Worm (Caenorhabditis elegans) whole organism, young adult: ENCODE data around the gene unc-58.

ENCODE experiments used
- B0261.1 ChIP-seq: sonication (generic microtip); optimal IDR thresholded peaks from 2 replicates; lab custom pipeline; 2016; ENCODE audit warnings: mild to moderate bottlenecking, missing genetic modification characterization, moderate library complexity, missing compliant biosample characterization
- C06A6.2 ChIP-seq: fragments of 200-800 bp; sonication (Bioruptor generic); conservative IDR thresholded peaks from 2 replicates; pipeline ENCODE4 v1.3.6; 2022; ENCODE audit warnings: missing genetic modification characterization, missing compliant biosample characterization
- C17E4.6 ChIP-seq: fragments of 200-800 bp; sonication (Bioruptor generic); IDR thresholded peaks from 2 replicates; pipeline ENCODE4 v1.3.6; 2022; ENCODE audit warnings: missing genetic modification reagents, missing genetic modification characterization, missing compliant biosample characterization
- F22D6.2 ChIP-seq: sonication (generic microtip); optimal IDR thresholded peaks from 2 replicates; lab custom pipeline; 2016; ENCODE audit warnings: mild to moderate bottlenecking, missing genetic modification characterization, missing compliant biosample characterization
- F37B4.10 ChIP-seq: fragments of 200-800 bp; sonication (Bioruptor generic); IDR thresholded peaks from 2 replicates; pipeline ENCODE4 v1.3.6; 2022; ENCODE audit warnings: missing genetic modification characterization, missing compliant biosample characterization
- F49E8.2 ChIP-seq: sonication (generic microtip); optimal IDR thresholded peaks from 3 replicates; lab custom pipeline; 2017; ENCODE audit warnings: missing genetic modification characterization, mild to moderate bottlenecking, missing compliant biosample characterization, antibody characterized with exemption, moderate library complexity; ENCODE audit not compliant: insufficient read depth
- F52B5.7 ChIP-seq: sonication (generic microtip); optimal IDR thresholded peaks from 2 replicates; lab custom pipeline; 2016; ENCODE audit warnings: mild to moderate bottlenecking, missing genetic modification characterization, missing compliant biosample characterization
- F55B11.4 ChIP-seq: sonication (generic microtip); optimal IDR thresholded peaks from 2 replicates; lab custom pipeline; 2016; ENCODE audit warnings: missing compliant biosample characterization, missing genetic modification characterization, borderline replicate concordance; ENCODE audit not compliant: insufficient read depth
- K11D2.4 ChIP-seq: fragments of 200-800 bp; sonication (Bioruptor generic); IDR thresholded peaks from 2 replicates; pipeline ENCODE4 v1.3.6; 2022; ENCODE audit warnings: missing genetic modification reagents, missing genetic modification characterization, missing compliant biosample characterization
- K12H6.12 ChIP-seq: fragments of 200-800 bp; sonication (Bioruptor generic); optimal IDR thresholded peaks from 2 replicates; lab custom pipeline; 2018; ENCODE audit warnings: mild to moderate bottlenecking, missing genetic modification characterization, missing compliant biosample characterization
- Y56A3A.18 ChIP-seq: fragments of 200-800 bp; sonication (Bioruptor generic); IDR thresholded peaks from 2 replicates; pipeline ENCODE4 v1.3.6; 2022; ENCODE audit warnings: missing genetic modification reagents, missing genetic modification characterization, missing compliant biosample characterization
- Y95B8A.8 ChIP-seq: fragments of 200-800 bp; sonication (Bioruptor generic); IDR thresholded peaks from 2 replicates; pipeline ENCODE4 v1.3.6; 2022; ENCODE audit warnings: missing genetic modification reagents, missing genetic modification characterization, missing compliant biosample characterization
- ZK185.1 ChIP-seq: sonication (generic microtip); optimal IDR thresholded peaks from 2 replicates; lab custom pipeline; 2016; ENCODE audit warnings: mild to moderate bottlenecking, missing genetic modification characterization, missing compliant biosample characterization; ENCODE audit not compliant: poor library complexity, severe bottlenecking
- atf-7 ChIP-seq: sonication (generic microtip); optimal IDR thresholded peaks from 2 replicates; lab custom pipeline; 2017; ENCODE audit warnings: mild to moderate bottlenecking, missing genetic modification characterization, missing compliant biosample characterization
- athp-1 ChIP-seq: sonication (generic microtip); optimal IDR thresholded peaks from 2 replicates; lab custom pipeline; 2017; ENCODE audit warnings: mild to moderate bottlenecking, missing genetic modification characterization, missing compliant biosample characterization
- attf-6 ChIP-seq: fragments of 200-800 bp; sonication (Bioruptor generic); IDR thresholded peaks from 2 replicates; pipeline ENCODE4 v1.3.6; 2022; ENCODE audit warnings: missing genetic modification reagents, missing genetic modification characterization, missing compliant biosample characterization
- bed-1 ChIP-seq: fragments of 200-800 bp; sonication (Bioruptor generic); IDR thresholded peaks from 2 replicates; pipeline ENCODE4 v1.3.6; 2022; ENCODE audit warnings: missing genetic modification reagents, missing genetic modification characterization, missing compliant biosample characterization
- cebp-1 ChIP-seq, 2 experiments: fragments of 200-800 bp in 1 of 2; sonication (Bioruptor generic) in 1 of 2; sonication (generic microtip) in 1 of 2; IDR thresholded peaks in 1 of 2; optimal IDR thresholded peaks in 1 of 2; 2 replicates each; pipeline versions ENCODE4 v1.3.6 to Lab custom; 2017 to 2022; ENCODE audit warnings: missing compliant biosample characterization in 2 of 2, missing genetic modification characterization in 2 of 2, mild to moderate bottlenecking in 1 of 2, missing genetic modification reagents in 1 of 2, moderate library complexity in 1 of 2
- ceh-27 ChIP-seq: fragments of 200-800 bp; sonication (Bioruptor generic); optimal IDR thresholded peaks from 2 replicates; lab custom pipeline; 2018; ENCODE audit warnings: mild to moderate bottlenecking, missing genetic modification characterization, moderate library complexity, missing compliant biosample characterization
- ceh-40 ChIP-seq: fragments of 200-800 bp; sonication (Bioruptor generic); IDR thresholded peaks from 2 replicates; pipeline ENCODE4 v1.3.6; 2022; ENCODE audit warnings: missing genetic modification characterization, missing compliant biosample characterization
- die-1 ChIP-seq: sonication (generic microtip); optimal IDR thresholded peaks from 2 replicates; lab custom pipeline; 2016; ENCODE audit warnings: missing genotype, mild to moderate bottlenecking, missing genetic modification characterization, missing compliant biosample characterization
- dox-1 ChIP-seq: fragments of 200-800 bp; sonication (Bioruptor generic); IDR thresholded peaks from 2 replicates; pipeline ENCODE4 v1.3.6; 2022; ENCODE audit warnings: missing genetic modification reagents, missing genetic modification characterization, missing compliant biosample characterization
- efl-1 ChIP-seq: fragments of 150-350 bp; optimal IDR thresholded peaks from 2 replicates; lab custom pipeline; 2014; ENCODE audit warnings: missing biosample characterization, missing genetic modification reagents, missing genetic modification characterization
- egrh-3 ChIP-seq: fragments of 200-800 bp; sonication (Bioruptor generic); IDR thresholded peaks from 2 replicates; pipeline ENCODE4 v1.3.6; 2022; ENCODE audit warnings: missing genetic modification reagents, missing genetic modification characterization, missing compliant biosample characterization
- fkh-3 ChIP-seq: sonication (generic microtip); optimal IDR thresholded peaks from 2 replicates; lab custom pipeline; 2016; ENCODE audit warnings: mild to moderate bottlenecking, missing genetic modification characterization, missing compliant biosample characterization
- hlh-12 ChIP-seq: sonication (generic microtip); optimal IDR thresholded peaks from 2 replicates; lab custom pipeline; 2016; ENCODE audit warnings: missing genetic modification characterization, missing compliant biosample characterization
- hmg-20 ChIP-seq: fragments of 200-800 bp; sonication (Bioruptor generic); IDR thresholded peaks from 2 replicates; pipeline ENCODE4 v1.3.6; 2022; ENCODE audit warnings: missing genetic modification reagents, missing genetic modification characterization, missing compliant biosample characterization
- hsf-1 ChIP-seq: fragments of 200-800 bp; sonication (Bioruptor generic); IDR thresholded peaks from 2 replicates; pipeline ENCODE4 v1.3.6; 2022; ENCODE audit warnings: missing genetic modification reagents, missing genetic modification characterization, missing compliant biosample characterization
- let-526 ChIP-seq: fragments of 200-800 bp; sonication (Bioruptor generic); IDR thresholded peaks from 2 replicates; pipeline ENCODE4 v1.3.6; 2022; ENCODE audit warnings: missing genetic modification reagents, missing genetic modification characterization, missing compliant biosample characterization
- let-607 ChIP-seq, 2 experiments: fragments of 200-800 bp in 1 of 2; sonication (Bioruptor generic) in 1 of 2; sonication (generic microtip) in 1 of 2; optimal IDR thresholded peaks; 2 replicates each; lab custom pipeline; 2016 to 2018; ENCODE audit warnings: mild to moderate bottlenecking in 2 of 2, missing compliant biosample characterization in 2 of 2, missing genetic modification characterization in 2 of 2, moderate library complexity in 2 of 2, missing genotype in 1 of 2
- lin-26 ChIP-seq: fragments of 200-800 bp; sonication (Bioruptor generic); IDR thresholded peaks from 2 replicates; pipeline ENCODE4 v1.3.6; 2022; ENCODE audit warnings: missing genetic modification reagents, missing genetic modification characterization, missing compliant biosample characterization
- lin-35 ChIP-seq, 3 experiments: fragments of 150-350 bp in 2 of 3; sonication (generic microtip) in 1 of 3; optimal IDR thresholded peaks; 2 replicates each; lab custom pipeline; 2014 to 2018; ENCODE audit warnings: missing biosample characterization in 3 of 3, missing genetic modification characterization in 3 of 3, missing genetic modification reagents in 3 of 3
- lin-54 ChIP-seq: fragments of 200-800 bp; sonication (Bioruptor generic); optimal IDR thresholded peaks from 2 replicates; lab custom pipeline; 2018; ENCODE audit warnings: mild to moderate bottlenecking, missing genetic modification characterization, missing compliant biosample characterization
- lsy-27 ChIP-seq: sonication (generic microtip); optimal IDR thresholded peaks from 2 replicates; lab custom pipeline; 2017; ENCODE audit warnings: missing genetic modification characterization, mild to moderate bottlenecking, missing compliant biosample characterization, antibody characterized with exemption, missing genotype, borderline replicate concordance; ENCODE audit not compliant: insufficient read depth
- madf-10 ChIP-seq: sonication (generic microtip); optimal IDR thresholded peaks from 2 replicates; lab custom pipeline; 2016; ENCODE audit warnings: mild to moderate bottlenecking, missing genetic modification characterization, missing compliant biosample characterization
- mel-28 ChIP-seq: sonication (generic microtip); optimal IDR thresholded peaks from 2 replicates; lab custom pipeline; 2016; ENCODE audit warnings: borderline replicate concordance, mild to moderate bottlenecking, missing genetic modification characterization, missing compliant biosample characterization
- nhr-120 ChIP-seq: fragments of 200-800 bp; sonication (Bioruptor generic); IDR thresholded peaks from 2 replicates; pipeline ENCODE4 v1.3.6; 2022; ENCODE audit warnings: missing genetic modification characterization, missing compliant biosample characterization
- rec-8 ChIP-seq, 2 experiments: sonication (generic microtip); optimal IDR thresholded peaks; 2 replicates each; lab custom pipeline; 2016; ENCODE audit warnings: mild to moderate bottlenecking in 2 of 2, missing genetic modification characterization in 2 of 2, missing genetic modification reagents in 2 of 2, missing genotype in 2 of 2, missing biosample characterization in 1 of 2, missing compliant biosample characterization in 1 of 2, moderate library complexity in 1 of 2
- snpc-1.3 ChIP-seq: sonication (generic microtip); optimal IDR thresholded peaks from 2 replicates; lab custom pipeline; 2017; ENCODE audit warnings: missing genetic modification characterization, mild to moderate bottlenecking, missing compliant biosample characterization, antibody characterized with exemption, moderate library complexity, missing genotype, missing genetic modification reagents; ENCODE audit not compliant: insufficient read depth
- sptf-2 ChIP-seq: fragments of 200-800 bp; sonication (Bioruptor generic); optimal IDR thresholded peaks from 2 replicates; lab custom pipeline; 2018; ENCODE audit warnings: mild to moderate bottlenecking, missing genetic modification characterization, missing compliant biosample characterization
- unc-130 ChIP-seq: sonication (generic microtip); optimal IDR thresholded peaks from 2 replicates; lab custom pipeline; 2016; ENCODE audit warnings: missing genetic modification reagents, missing genetic modification characterization, missing compliant biosample characterization
- unc-62 ChIP-seq: fragments of 150-350 bp; optimal IDR thresholded peaks from 2 replicates; lab custom pipeline; 2014; ENCODE audit warnings: missing biosample characterization, missing genetic modification reagents, missing genetic modification characterization
- zfh-2 ChIP-seq: fragments of 200-800 bp; sonication (Bioruptor generic); conservative IDR thresholded peaks from 2 replicates; pipeline ENCODE4 v1.3.6; 2022; ENCODE audit warnings: missing genetic modification reagents, missing genetic modification characterization, missing compliant biosample characterization
- zim-3 ChIP-seq: sonication (generic microtip); optimal IDR thresholded peaks from 2 replicates; lab custom pipeline; 2017; ENCODE audit warnings: mild to moderate bottlenecking, missing genetic modification characterization, moderate library complexity, missing compliant biosample characterization
- ztf-18 ChIP-seq: sonication (generic microtip); optimal IDR thresholded peaks from 2 replicates; lab custom pipeline; 2016; ENCODE audit warnings: missing genotype, mild to moderate bottlenecking, missing genetic modification characterization, missing compliant biosample characterization
- ztf-22 ChIP-seq: fragments of 200-800 bp; sonication (Bioruptor generic); optimal IDR thresholded peaks from 2 replicates; lab custom pipeline; 2018; ENCODE audit warnings: mild to moderate bottlenecking, missing genetic modification characterization, moderate library complexity, missing compliant biosample characterization

Gene unc-58

ce11 chrX:10145011-10145410 is 12.0 kb upstream of the unc-58 start (continued):
- TF ChIP-seq ZK185.1 = peak; percentile 55
- TF ChIP-seq ceh-27 (GFP tag; lab: Kevin White, UChicago) = peak; percentile 63
- peak; percentile 46 for TF ChIP-seq fkh-3 (tag; lab: Kevin White, UChicago)
- no peak for TF ChIP-seq C17E4.6
- peak; percentile 59 for TF ChIP-seq madf-10 (tag; lab: Kevin White, UChicago)
- TF ChIP-seq zfh-2 (GFP tag; lab: Robert Waterston, UW) = peak; percentile 42; the same call in 1 of the 2 replicates
- TF ChIP-seq B0261.1 (tag; lab: Kevin White, UChicago) = peak; percentile 90
- TF ChIP-seq let-526 (GFP tag; lab: Robert Waterston, UW) = no peak
- peak; percentile 93; the same call in 1 of the 2 replicates for TF ChIP-seq bed-1 (GFP tag; lab: Robert Waterston, UW)
- no peak for TF ChIP-seq efl-1 (GFP tag; lab: Kevin White, UChicago)
- TF ChIP-seq let-607 (tag; optimal IDR thresholded peaks at IDR 0.05; lab: Kevin White, UChicago) = peak; percentile 31 to 53
- peak; percentile 67 for TF ChIP-seq K12H6.12
- no peak for TF ChIP-seq nhr-120 (GFP tag; lab: Robert Waterston, UW)
- no peak for TF ChIP-seq unc-62
- peak; percentile 87 for TF ChIP-seq Y56A3A.18
- peak; percentile 56 for TF ChIP-seq lsy-27 (tag; lab: Kevin White, UChicago)
- peak; percentile 47 for TF ChIP-seq unc-130 (GFP tag; lab: Kevin White, UChicago)
- TF ChIP-seq zim-3 (tag; lab: Kevin White, UChicago) = peak; percentile 51
- TF ChIP-seq F22D6.2 = peak; percentile 11
- TF ChIP-seq ztf-22 (GFP tag; lab: Kevin White, UChicago) = no peak
- peak; percentile 56; the same call in 1 of the 2 replicates for TF ChIP-seq ceh-40 (GFP tag; lab: Robert Waterston, UW)
- no peak for TF ChIP-seq F37B4.10 (GFP tag; lab: Robert Waterston, UW)
- no peak for TF ChIP-seq egrh-3
- no peak for TF ChIP-seq F49E8.2 (tag; lab: Kevin White, UChicago)
- TF ChIP-seq die-1 (tag; lab: Kevin White, UChicago) = peak; percentile 85
- TF ChIP-seq lin-35 (GFP tag; optimal IDR thresholded peaks at IDR 0.05; lab: Kevin White, UChicago) = peak in 1 of 3 experiments; percentile 4
- TF ChIP-seq K11D2.4 (GFP tag; lab: Robert Waterston, UW) = peak; percentile 64
- no peak for TF ChIP-seq cebp-1 (GFP tag; IDR thresholded peaks at IDR 0.05; lab: Robert Waterston, UW)
- TF ChIP-seq cebp-1 (tag; optimal IDR thresholded peaks at IDR 0.05; lab: Kevin White, UChicago) = peak; percentile 74
- peak; percentile 55 for TF ChIP-seq lin-54
- no peak for TF ChIP-seq mel-28 (tag; lab: Kevin White, UChicago)
- no peak for TF ChIP-seq hsf-1 (GFP tag; lab: Robert Waterston, UW)
- no peak for TF ChIP-seq sptf-2 (GFP tag; lab: Kevin White, UChicago)
- peak; percentile 57 for TF ChIP-seq hlh-12
- peak; percentile 85 for TF ChIP-seq dox-1 (GFP tag; lab: Robert Waterston, UW)
- peak; percentile 60 for TF ChIP-seq ztf-18 (tag; lab: Kevin White, UChicago)
- TF ChIP-seq rec-8 (tag; optimal IDR thresholded peaks at IDR 0.05; lab: Kevin White, UChicago) = peak; percentile 68 to 88
- peak; percentile 35 for TF ChIP-seq atf-7 (tag; lab: Kevin White, UChicago)
- TF ChIP-seq Y95B8A.8 (GFP tag; lab: Robert Waterston, UW) = 0 out of 2 replicates have a peak, but pooled peaks have one; percentile 21
- 0 out of 2 replicates have a peak, but pooled peaks have one; percentile 29 for TF ChIP-seq C06A6.2
- no peak for TF ChIP-seq F55B11.4 (tag; lab: Kevin White, UChicago)
- peak; percentile 73 for TF ChIP-seq snpc-1.3 (tag; lab: Kevin White, UChicago)
- TF ChIP-seq attf-6 (GFP tag; lab: Robert Waterston, UW) = 0 out of 2 replicates have a peak, but pooled peaks have one; percentile 31
- peak; percentile 94 for TF ChIP-seq lin-26
- peak; percentile 63 for TF ChIP-seq F52B5.7
- TF ChIP-seq athp-1 (tag; lab: Kevin White, UChicago) = peak; percentile 59
- TF ChIP-seq hmg-20 (GFP tag; lab: Robert Waterston, UW) = 0 out of 2 replicates have a peak, but pooled peaks have one; percentile 63
